Fruit fly (Drosophila melanogaster) whole organism, pupa: ENCODE measurements around the gene CG15628.
A peak's percentile ranks its signal among the peaks of the same experiment; 100 is the strongest.

ENCODE experiments used
- CG10348 ChIP-seq: fragments of 200-800 bp; sonication (Bioruptor generic); IDR thresholded peaks from 2 replicates; pipeline ENCODE4 v1.3.6; 2022; ENCODE audit warnings: missing biosample characterization, missing genetic modification characterization
- CG15710 ChIP-seq: fragments of 200-800 bp; sonication (Bioruptor generic); optimal IDR thresholded peaks from 2 replicates; lab custom pipeline; 2018; ENCODE audit warnings: missing biosample characterization, mild to moderate bottlenecking, missing genetic modification characterization, moderate library complexity
- CG17806 ChIP-seq: fragments of 200-800 bp; sonication (Bioruptor generic); optimal IDR thresholded peaks from 2 replicates; lab custom pipeline; 2018; ENCODE audit warnings: missing biosample characterization, mild to moderate bottlenecking, missing genetic modification characterization, moderate library complexity
- CG32121 ChIP-seq: fragments of 200-800 bp; sonication (Bioruptor generic); IDR thresholded peaks from 2 replicates; pipeline ENCODE4 v1.3.6; 2022; ENCODE audit warnings: missing biosample characterization, missing genetic modification characterization
- CG34367 ChIP-seq: fragments of 200-800 bp; sonication (Bioruptor generic); optimal IDR thresholded peaks from 2 replicates; lab custom pipeline; 2018; ENCODE audit warnings: missing biosample characterization, mild to moderate bottlenecking, missing genetic modification characterization
- CG8159 ChIP-seq: fragments of 200-800 bp; sonication (Bioruptor generic); optimal IDR thresholded peaks from 3 replicates; lab custom pipeline; 2018; ENCODE audit warnings: missing biosample characterization, mild to moderate bottlenecking, missing genetic modification characterization, moderate library complexity
- CG8301 ChIP-seq: fragments of 200-800 bp; sonication (Bioruptor generic); optimal IDR thresholded peaks from 2 replicates; lab custom pipeline; 2018; ENCODE audit warnings: missing biosample characterization, mild to moderate bottlenecking, missing genetic modification characterization
- CG9948 ChIP-seq: fragments of 200-800 bp; sonication (Bioruptor generic); optimal IDR thresholded peaks from 2 replicates; lab custom pipeline; 2018; ENCODE audit warnings: missing biosample characterization, mild to moderate bottlenecking, missing genetic modification characterization, moderate library complexity
- EcR ChIP-seq: fragments of 200-800 bp; sonication (Bioruptor generic); optimal IDR thresholded peaks from 3 replicates; lab custom pipeline; 2019; ENCODE audit warnings: missing biosample characterization, missing genetic modification characterization, mild to moderate bottlenecking, moderate library complexity, missing genetic modification reagents
- Ets98B ChIP-seq: fragments of 200-800 bp; sonication (Bioruptor generic); IDR thresholded peaks from 2 replicates; pipeline ENCODE4 v1.3.6; 2022; ENCODE audit warnings: missing biosample characterization, missing genetic modification characterization
- Pif1A ChIP-seq: fragments of 200-800 bp; sonication (Bioruptor generic); optimal IDR thresholded peaks from 3 replicates; lab custom pipeline; 2016; ENCODE audit warnings: missing biosample characterization, missing genetic modification characterization
- Snoo ChIP-seq: fragments of 200-800 bp; sonication (Bioruptor generic); optimal IDR thresholded peaks from 3 replicates; lab custom pipeline; 2017; ENCODE audit warnings: missing biosample characterization, mild to moderate bottlenecking, missing genetic modification characterization, inconsistent platforms
- fd96Ca ChIP-seq: fragments of 200-800 bp; sonication (Bioruptor generic); IDR thresholded peaks from 3 replicates; pipeline ENCODE4 v1.3.6; 2022; ENCODE audit warnings: missing biosample characterization, missing genetic modification characterization
- rn ChIP-seq: fragments of 200-800 bp; sonication (Bioruptor generic); IDR thresholded peaks from 2 replicates; pipeline ENCODE4 v1.3.6; 2022; ENCODE audit warnings: missing biosample characterization, missing genetic modification characterization

- TF ChIP-seq CG15710 (tag; lab: Kevin White, UChicago) (peak; percentile 32), CG34367 (tag; lab: Kevin White, UChicago) (no peak), rn (GFP tag; lab: Robert Waterston, UW) (no peak), CG10348 (GFP tag; lab: Robert Waterston, UW) (no peak), CG32121 (peak; percentile 51; the same call in 1 of the 2 replicates), CG9948 (tag; lab: Kevin White, UChicago) (no peak), CG17806 (tag; lab: Kevin White, UChicago) (peak; percentile 10), Snoo (tag; lab: Kevin White, UChicago) (peak; percentile 35), EcR (GFP tag; lab: Kevin White, UChicago) (no peak), Pif1A (peak; percentile 9), CG8301 (no peak), CG8159 (tag; lab: Kevin White, UChicago) (no peak), fd96Ca (GFP tag; lab: Robert Waterston, UW) (peak; percentile 43; the same call in 1 of the 3 replicates), Ets98B (GFP tag; lab: Robert Waterston, UW) (peak; percentile 64)
Observed at dm6 chr2L:4810044-4810609, 11.4 kb upstream of the CG15628 start.
